Worm (Caenorhabditis elegans): ENCODE measurements around the gene ZK617.26.
A peak's percentile ranks its signal among the peaks of the same experiment; 100 is the strongest.

The ZK617.26 gene

DNA sequence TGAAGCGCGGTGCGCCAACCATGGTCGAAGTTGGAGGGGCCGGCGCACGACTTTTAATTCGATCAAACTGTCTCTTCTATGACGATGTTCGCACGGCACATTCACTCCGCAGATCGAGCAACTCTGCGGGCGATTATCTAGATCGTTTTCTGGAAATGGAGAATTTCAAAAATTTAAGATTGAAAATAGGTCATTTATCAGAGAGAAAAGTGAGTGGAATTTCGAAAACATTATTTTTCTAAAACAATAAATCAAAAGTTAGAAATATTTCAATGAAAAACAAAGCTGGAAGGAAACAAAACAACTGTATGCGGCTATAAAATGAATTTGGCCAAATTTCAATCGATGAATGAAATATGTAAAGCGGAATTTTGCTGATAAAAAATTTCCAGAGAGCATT, at the start of gene ZK617.26, which contains the start of gene unc-22:
ZK617.26 (minus strand) TSS at position 101 of the 400 bp plus-strand sequence.
unc-22 (minus strand) TSS at position 149 of the 400 bp plus-strand sequence.
- TF ChIP-seq nhr-237 (tag; optimal IDR thresholded peaks at IDR 0.05) (no peak), elt-1 (tag; optimal IDR thresholded peaks at IDR 0.05) (no peak), ceh-82 (tag; optimal IDR thresholded peaks at IDR 0.05) (no peak), snpc-4 (tag; optimal IDR thresholded peaks at IDR 0.05) (no peak), nhr-23 (tag; optimal IDR thresholded peaks at IDR 0.05) (no peak), elt-3 (tag; optimal IDR thresholded peaks at IDR 0.05) (no peak), pha-4 (tag; optimal IDR thresholded peaks at IDR 0.05) (no peak), nhr-77 (tag; optimal IDR thresholded peaks at IDR 0.05) (no peak), ama-1 (optimal IDR thresholded peaks at IDR 0.05) (no peak), nhr-25 (tag; optimal IDR thresholded peaks at IDR 0.05) (no peak), hmg-11 (tag; optimal IDR thresholded peaks at IDR 0.05) (no peak), mdl-1 (tag; optimal IDR thresholded peaks at IDR 0.05) (no peak), egl-5 (tag; optimal IDR thresholded peaks at IDR 0.05) (no peak), skn-1 (tag; optimal IDR thresholded peaks at IDR 0.05) (no peak), nfya-1 (tag; optimal IDR thresholded peaks at IDR 0.05; ENCODE audit: insufficient read depth) (no peak), ceh-9 (tag; optimal IDR thresholded peaks at IDR 0.05) (no peak), aly-2 (tag; optimal IDR thresholded peaks at IDR 0.05) (no peak)

DNA sequence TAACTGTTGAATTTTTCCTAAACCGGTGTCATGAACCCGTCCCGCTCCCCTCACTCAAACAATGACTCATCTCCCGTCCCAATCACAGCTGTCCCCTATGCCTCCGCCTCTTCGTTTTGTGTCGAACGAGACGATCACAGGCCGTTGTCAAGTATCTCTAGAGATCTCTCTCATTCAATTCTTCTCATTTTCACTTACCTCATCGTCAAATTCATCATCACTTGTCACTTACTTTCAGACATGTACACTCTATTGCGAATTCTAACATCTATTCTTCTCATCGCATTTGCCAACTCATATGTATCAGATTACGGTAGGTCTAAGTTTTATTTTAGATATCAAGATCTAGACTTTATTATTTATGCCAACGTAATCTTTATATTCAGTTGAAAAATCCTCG, 46.7 kb upstream of the ZK617.26 start, which contains the start of gene K08E4.3:
K08E4.3 (plus strand) TSS at position 235 of the 400 bp plus-strand sequence.
- TF ChIP-seq nfya-1 (tag; optimal IDR thresholded peaks at IDR 0.05; ENCODE audit: insufficient read depth) (peak; percentile 55), unc-62 (GFP tag; optimal IDR thresholded peaks at IDR 0.05) (peak; percentile 33), nhr-11 (tag; optimal IDR thresholded peaks at IDR 0.05) (no peak)

DNA sequence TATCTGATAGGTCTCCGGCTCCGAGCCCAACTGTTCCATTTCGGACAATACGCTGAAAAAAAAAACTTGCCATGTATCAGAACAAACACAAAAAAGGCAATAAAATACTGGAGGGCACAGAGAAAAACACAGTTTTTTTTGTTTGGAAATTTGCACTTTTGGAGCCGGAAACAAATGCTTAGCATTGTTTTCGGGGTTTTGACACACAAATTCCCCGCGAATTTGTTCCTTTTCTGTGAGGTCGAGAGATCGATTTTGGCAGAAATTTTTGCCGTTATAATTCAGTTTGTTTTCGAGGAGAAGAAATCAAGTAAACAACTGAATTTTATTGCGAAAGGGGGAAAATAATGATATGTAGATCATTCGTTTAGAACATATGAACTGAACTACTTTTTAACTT, 45.8 kb upstream of the ZK617.26 start, which contains the start of gene K08E4.2:
K08E4.2 (minus strand) TSS at position 54 of the 400 bp plus-strand sequence.
- TF ChIP-seq egl-27 (tag; optimal IDR thresholded peaks at IDR 0.05) = no peak
- TF ChIP-seq ZK546.5 (tag; optimal IDR thresholded peaks at IDR 0.05) = no peak
- TF ChIP-seq fkh-10 (GFP tag; optimal IDR thresholded peaks at IDR 0.05) = no peak
- no peak for TF ChIP-seq ztf-4 (tag; optimal IDR thresholded peaks at IDR 0.05)
- no peak for TF ChIP-seq fkh-2 (tag; optimal IDR thresholded peaks at IDR 0.05)
- TF ChIP-seq ceh-9 (tag; optimal IDR thresholded peaks at IDR 0.05) = no peak
- no peak for TF ChIP-seq snpc-4 (tag; optimal IDR thresholded peaks at IDR 0.05)

DNA sequence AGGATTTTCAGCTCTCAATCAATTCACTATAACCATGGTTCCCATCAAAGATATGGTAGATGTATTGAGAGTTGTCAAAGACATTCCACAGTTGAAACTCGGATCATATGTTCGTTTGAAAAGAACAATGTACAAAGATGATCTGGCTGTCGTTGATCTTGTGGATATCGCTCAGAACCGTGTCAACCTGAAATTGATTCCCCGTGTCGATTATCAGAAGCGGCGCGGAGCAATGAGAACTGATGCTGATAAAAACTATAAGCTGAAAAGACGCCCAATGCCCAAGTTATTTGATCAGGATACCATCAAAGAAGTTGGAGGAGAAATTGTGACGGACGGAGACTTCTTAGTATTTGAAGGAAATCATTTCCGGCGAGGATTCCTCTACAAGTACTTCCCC, 41.7 kb upstream of the ZK617.26 start:
- TF ChIP-seq ztf-11 (tag; optimal IDR thresholded peaks at IDR 0.05) = no peak
- no peak for TF ChIP-seq mml-1 (tag; optimal IDR thresholded peaks at IDR 0.05)
- no peak for TF ChIP-seq jun-1 (tag; optimal IDR thresholded peaks at IDR 0.05)
- no peak for TF ChIP-seq aly-2 (tag; optimal IDR thresholded peaks at IDR 0.05)
- no peak for TF ChIP-seq daf-12 (tag; optimal IDR thresholded peaks at IDR 0.05)
- no peak for TF ChIP-seq nhr-43 (tag; optimal IDR thresholded peaks at IDR 0.05; ENCODE audit: poor library complexity, severe bottlenecking)
- TF ChIP-seq elt-2 (tag; optimal IDR thresholded peaks at IDR 0.05) = no peak
- no peak for TF ChIP-seq sea-2 (GFP tag; optimal IDR thresholded peaks at IDR 0.05)
- no peak for TF ChIP-seq ceh-28 (tag; optimal IDR thresholded peaks at IDR 0.05)
- TF ChIP-seq tbx-2 (tag; optimal IDR thresholded peaks at IDR 0.05) = no peak

DNA sequence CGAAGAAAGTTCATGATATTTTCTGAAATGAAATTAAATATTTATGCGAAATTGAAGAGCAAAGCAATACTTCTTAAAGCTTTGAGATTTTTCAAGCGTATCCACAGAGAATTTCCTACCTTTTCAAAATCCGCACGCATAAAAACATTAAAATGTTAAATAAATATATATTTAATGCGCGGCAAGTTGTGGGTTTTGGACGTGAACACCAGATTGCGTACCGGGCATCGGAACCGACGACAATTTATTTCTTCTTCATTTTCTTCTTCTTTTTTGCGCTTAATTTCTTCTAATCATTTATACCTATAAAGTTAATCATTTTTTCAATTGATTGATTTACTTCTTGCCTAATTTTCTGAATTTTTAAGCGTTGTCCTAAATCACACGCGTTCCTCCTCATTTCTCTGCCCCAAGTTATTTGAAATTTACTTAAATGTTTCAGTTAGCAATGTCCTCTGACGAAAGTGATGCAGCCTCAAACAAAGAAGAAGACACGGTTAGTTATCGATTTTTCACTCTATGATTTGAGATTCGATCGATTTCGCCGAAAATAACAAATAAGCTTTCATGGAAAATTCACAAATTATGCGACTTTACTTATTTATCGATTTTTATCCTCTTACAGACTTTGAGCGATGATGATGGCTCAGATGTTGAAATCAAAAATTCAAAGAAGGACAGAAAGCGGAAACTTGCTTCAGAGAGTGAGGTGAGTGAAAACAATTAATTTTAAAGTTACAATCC, 40.5 kb upstream of the ZK617.26 start, which contains the start of the genes bre-5 and spt-5:
bre-5 (minus strand) TSS at position 167 of the 744 bp plus-strand sequence.
spt-5 (plus strand) TSS at position 443 of the 744 bp plus-strand sequence.
- TF ChIP-seq nhr-23 (tag; optimal IDR thresholded peaks at IDR 0.05) (peak; percentile 21), ceh-28 (tag; optimal IDR thresholded peaks at IDR 0.05) (peak; percentile 35), nhr-25 (tag; optimal IDR thresholded peaks at IDR 0.05) (no peak), mdl-1 (tag; optimal IDR thresholded peaks at IDR 0.05) (no peak), snpc-4 (tag; optimal IDR thresholded peaks at IDR 0.05) (no peak), ama-1 (optimal IDR thresholded peaks at IDR 0.05) (no peak), egl-5 (tag; optimal IDR thresholded peaks at IDR 0.05) (no peak), lin-15B (tag; optimal IDR thresholded peaks at IDR 0.05) (peak; percentile 36), hmg-11 (tag; optimal IDR thresholded peaks at IDR 0.05) (peak; percentile 47), pha-4 (tag; optimal IDR thresholded peaks at IDR 0.05) (peak; percentile 64)

Data from whole organism, L3 larva.